Worm (Caenorhabditis elegans) whole organism, L4 larva: ENCODE results near the gene ZK1240.8.

Source experiments
- aly-2 ChIP-seq: sonication (generic microtip); optimal IDR thresholded peaks from 2 replicates; lab custom pipeline; 2018; ENCODE audit warnings: missing biosample characterization, missing genetic modification characterization
- ama-1 ChIP-seq: fragments of 150-350 bp; optimal IDR thresholded peaks from 2 replicates; lab custom pipeline; 2014; ENCODE audit warnings: inconsistent platforms, mixed read lengths
- ceh-82 ChIP-seq: sonication (generic microtip); optimal IDR thresholded peaks from 2 replicates; lab custom pipeline; 2017; ENCODE audit warnings: missing biosample characterization, missing genetic modification characterization
- dmd-8 ChIP-seq: fragments of 200-800 bp; sonication (Bioruptor generic); IDR thresholded peaks from 2 replicates; pipeline ENCODE4 v1.3.6; 2022; ENCODE audit warnings: missing genetic modification characterization, missing compliant biosample characterization
- fos-1 ChIP-seq: fragments of 150-350 bp; optimal IDR thresholded peaks from 2 replicates; lab custom pipeline; 2014; ENCODE audit warnings: missing biosample characterization, missing genetic modification characterization
- lin-13 ChIP-seq: fragments of 150-350 bp; optimal IDR thresholded peaks from 2 replicates; lab custom pipeline; 2014; ENCODE audit warnings: missing biosample characterization, missing genetic modification reagents, missing genetic modification characterization
- lin-15B ChIP-seq: fragments of 150-350 bp; sonication (generic microtip); optimal IDR thresholded peaks from 3 replicates; lab custom pipeline; 2014; ENCODE audit warnings: missing biosample characterization, missing genetic modification characterization
- mes-2 ChIP-seq: sonication (generic microtip); optimal IDR thresholded peaks from 2 replicates; lab custom pipeline; 2016; ENCODE audit warnings: missing genotype, mild to moderate bottlenecking, missing genetic modification characterization, missing compliant biosample characterization; ENCODE audit not compliant: poor library complexity, severe bottlenecking
- rbr-2 ChIP-seq: sonication (generic microtip); optimal IDR thresholded peaks from 2 replicates; lab custom pipeline; 2016; ENCODE audit warnings: missing genotype, missing genetic modification characterization, missing compliant biosample characterization
- zag-1 ChIP-seq: fragments of 150-350 bp; optimal IDR thresholded peaks from 2 replicates; lab custom pipeline; 2014; ENCODE audit warnings: missing biosample characterization, missing genetic modification characterization

DNA sequence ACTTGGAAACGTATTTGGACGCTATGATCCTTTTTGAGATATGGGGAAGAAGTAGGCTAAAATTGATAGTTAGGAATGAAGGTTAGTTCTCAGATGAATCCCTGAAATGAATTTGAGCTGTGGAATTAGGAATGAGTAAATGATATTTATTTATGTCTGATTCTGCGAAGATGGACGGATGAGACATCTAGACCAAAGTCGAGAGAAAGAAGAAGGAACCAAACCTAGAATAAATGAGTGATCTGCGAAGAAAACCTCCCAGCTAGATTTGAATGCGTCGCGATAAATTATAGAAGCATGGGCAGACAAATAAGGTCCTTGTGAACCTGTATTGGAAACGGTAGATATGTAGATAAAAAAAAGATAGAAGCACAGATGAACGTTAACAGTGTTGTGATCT is 31.1 kb upstream of the ZK1240.8 start, which contains the start of gene F43C11.16:
- TF ChIP-seq fos-1 (no peak), rbr-2 (tag; lab: Kevin White, UChicago) (no peak), aly-2 (tag; lab: Kevin White, UChicago) (no peak), ama-1 (lab: Kevin White, UChicago) (no peak), dmd-8 (GFP tag; lab: Robert Waterston, UW) (no peak), lin-13 (GFP tag; lab: Kevin White, UChicago) (no peak), zag-1 (tag; lab: Kevin White, UChicago) (no peak), mes-2 (no peak), lin-15B (tag; lab: Kevin White, UChicago) (no peak), ceh-82 (no peak)
